Fruit fly (Drosophila melanogaster): Measurements from ENCODE around the gene CG33543.

DNA sequence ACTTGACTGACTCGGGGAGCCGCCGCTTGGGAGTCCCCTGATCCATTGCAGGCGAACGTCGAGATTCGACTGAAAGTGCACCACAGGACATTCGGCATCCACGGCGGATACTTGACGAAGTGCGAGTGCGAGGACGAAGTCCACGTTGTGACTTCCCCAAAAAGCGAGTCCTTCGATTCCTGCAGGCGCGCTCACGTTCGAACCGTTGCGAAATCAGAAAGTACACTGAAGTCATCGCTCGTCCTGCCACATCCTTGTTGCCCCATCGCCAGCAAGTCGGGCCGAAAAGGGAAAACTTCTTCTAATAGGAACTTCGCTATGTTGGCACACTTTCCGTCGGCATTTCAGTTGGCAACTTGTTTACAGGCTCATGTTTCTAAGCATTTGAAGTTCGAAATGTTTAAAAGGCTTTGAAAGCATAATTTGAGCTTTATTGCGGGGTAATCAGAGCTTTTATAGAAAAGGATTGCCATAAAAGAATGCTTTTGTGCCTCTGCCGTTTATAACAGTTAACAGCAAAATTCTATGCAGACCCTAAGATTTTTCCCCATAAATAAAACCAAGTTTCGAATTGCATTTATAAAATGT lies at the start of gene CG33543:
- no peak for TF ChIP-seq CG9139 (GFP tag; optimal IDR thresholded peaks at IDR 0.05)
- TF ChIP-seq Ets96B (tag; optimal IDR thresholded peaks at IDR 0.05), result no peak
- TF ChIP-seq dac (GFP tag; optimal IDR thresholded peaks at IDR 0.05), result no peak
- TF ChIP-seq Blimp-1 (GFP tag; optimal IDR thresholded peaks at IDR 0.05), result no peak
- TF ChIP-seq esn (GFP tag; optimal IDR thresholded peaks at IDR 0.05), result no peak
- TF ChIP-seq Met (GFP tag; optimal IDR thresholded peaks at IDR 0.05), result no peak
- TF ChIP-seq Gug (GFP tag; IDR thresholded peaks at IDR 0.05), result no peak
- TF ChIP-seq CG3032 (tag; optimal IDR thresholded peaks at IDR 0.05), result no peak
- no peak for TF ChIP-seq CG10631 (GFP tag; optimal IDR thresholded peaks at IDR 0.05)
- TF ChIP-seq Sox102F (GFP tag; optimal IDR thresholded peaks at IDR 0.05), result no peak
- TF ChIP-seq CG3919 (GFP tag; optimal IDR thresholded peaks at IDR 0.05), result no peak
- no peak for TF ChIP-seq CG10669 (GFP tag; optimal IDR thresholded peaks at IDR 0.05)
- TF ChIP-seq CG6854 (GFP tag; optimal IDR thresholded peaks at IDR 0.05), result no peak
